Fruit fly (Drosophila melanogaster) whole organism, embryonic: ENCODE data around the gene CG33108.

Experiments used
- Antp ChIP-seq: fragments of 200-800 bp; sonication (Bioruptor generic); optimal IDR thresholded peaks from 3 replicates; lab custom pipeline; 2016; ENCODE audit warnings: missing biosample characterization, missing genetic modification characterization
- Awh ChIP-seq: fragments of 200-800 bp; sonication (Bioruptor generic); IDR thresholded peaks from 2 replicates; pipeline ENCODE4, ENCODE4 v1.3.6; 2022; ENCODE audit warnings: missing biosample characterization, missing genetic modification characterization
- C15 ChIP-seq: fragments of 200-800 bp; sonication (Bioruptor generic); IDR thresholded peaks from 3 replicates; pipeline ENCODE4 v1.3.6; 2022; ENCODE audit warnings: missing biosample characterization, missing genetic modification characterization
- CG10654 ChIP-seq: fragments of 200-800 bp; sonication (Bioruptor generic); optimal IDR thresholded peaks from 2 replicates; lab custom pipeline; 2016; ENCODE audit warnings: missing biosample characterization, missing genetic modification characterization
- CG12104 ChIP-seq: fragments of 200-800 bp; sonication (Bioruptor generic); optimal IDR thresholded peaks from 3 replicates; lab custom pipeline; 2016; ENCODE audit warnings: missing biosample characterization, missing genetic modification characterization
- CG12299 ChIP-seq: fragments of 200-800 bp; sonication (Bioruptor generic); optimal IDR thresholded peaks from 2 replicates; lab custom pipeline; 2018; ENCODE audit warnings: missing biosample characterization, mild to moderate bottlenecking, missing genetic modification characterization
- CG13424 ChIP-seq: fragments of 200-800 bp; sonication (Bioruptor generic); optimal IDR thresholded peaks from 2 replicates; lab custom pipeline; 2019; ENCODE audit warnings: missing biosample characterization, mild to moderate bottlenecking, missing genetic modification characterization, moderate library complexity
- CG13894 ChIP-seq: fragments of 200-800 bp; sonication (Bioruptor generic); optimal IDR thresholded peaks from 3 replicates; lab custom pipeline; 2018; ENCODE audit warnings: missing biosample characterization, mild to moderate bottlenecking, missing genetic modification characterization, moderate library complexity
- CG14860 ChIP-seq: fragments of 200-800 bp; sonication (Bioruptor generic); IDR thresholded peaks from 3 replicates; pipeline ENCODE4 v1.3.6; 2022; ENCODE audit warnings: missing biosample characterization, missing genetic modification characterization; ENCODE audit not compliant: partially characterized antibody
- CG16779 ChIP-seq: fragments of 200-800 bp; sonication (Bioruptor generic); IDR thresholded peaks from 2 replicates; pipeline ENCODE4 v1.3.6; 2022; ENCODE audit warnings: missing biosample characterization, missing genetic modification characterization
- CG16815 ChIP-seq: fragments of 200-800 bp; sonication (Bioruptor generic); optimal IDR thresholded peaks from 3 replicates; lab custom pipeline; 2017; ENCODE audit warnings: missing biosample characterization, mild to moderate bottlenecking, missing genetic modification characterization
- CG1792 ChIP-seq: fragments of 200-800 bp; sonication (Bioruptor generic); optimal IDR thresholded peaks from 2 replicates; lab custom pipeline; 2016; ENCODE audit warnings: missing biosample characterization, missing genetic modification characterization
- CG2199 ChIP-seq: fragments of 200-800 bp; sonication (Bioruptor generic); IDR thresholded peaks from 3 replicates; pipeline ENCODE4 v1.3.6; 2022; ENCODE audit warnings: missing biosample characterization, missing genetic modification characterization
- CG34224 ChIP-seq: fragments of 200-800 bp; sonication (Bioruptor generic); IDR thresholded peaks from 3 replicates; pipeline ENCODE4 v1.3.6; 2022; ENCODE audit warnings: missing biosample characterization, missing genetic modification characterization; ENCODE audit not compliant: partially characterized antibody
- CG4707 ChIP-seq: fragments of 200-800 bp; sonication (Bioruptor generic); optimal IDR thresholded peaks from 2 replicates; lab custom pipeline; 2018; ENCODE audit warnings: missing biosample characterization, mild to moderate bottlenecking, missing genetic modification characterization, moderate library complexity
- CG5245 ChIP-seq: fragments of 200-800 bp; sonication (Bioruptor generic); optimal IDR thresholded peaks from 3 replicates; lab custom pipeline; 2016; ENCODE audit warnings: missing biosample characterization, missing genetic modification characterization
- CG5953 ChIP-seq: fragments of 200-800 bp; sonication (Bioruptor generic); IDR thresholded peaks from 2 replicates; pipeline ENCODE4 v1.3.6; 2022; ENCODE audit warnings: missing biosample characterization, missing genetic modification characterization
- CG7745 ChIP-seq: fragments of 200-800 bp; sonication (Bioruptor generic); optimal IDR thresholded peaks from 2 replicates; lab custom pipeline; 2018; ENCODE audit warnings: missing biosample characterization, mild to moderate bottlenecking, missing genetic modification characterization, moderate library complexity
- CoRest ChIP-seq: fragments of 200-800 bp; sonication (Bioruptor generic); optimal IDR thresholded peaks from 3 replicates; lab custom pipeline; 2018; ENCODE audit warnings: missing biosample characterization, mild to moderate bottlenecking, missing genetic modification characterization, moderate library complexity
- Dbx ChIP-seq: fragments of 200-800 bp; sonication (Bioruptor generic); IDR thresholded peaks from 3 replicates; pipeline ENCODE4 v1.3.6; 2022; ENCODE audit warnings: missing biosample characterization, missing genetic modification characterization
- Drgx ChIP-seq: fragments of 200-800 bp; sonication (Bioruptor generic); IDR thresholded peaks from 2 replicates; pipeline ENCODE4 v1.3.6; 2022; ENCODE audit warnings: missing biosample characterization, missing genetic modification characterization
- ERR ChIP-seq: fragments of 200-800 bp; sonication (Bioruptor generic); optimal IDR thresholded peaks from 2 replicates; lab custom pipeline; 2016; ENCODE audit warnings: missing biosample characterization, missing genetic modification characterization
- Hr78 ChIP-seq, 2 experiments: fragments of 200-800 bp in 1 of 2; fragments of >200 bp in 1 of 2; sonication (Bioruptor generic) in 1 of 2; optimal IDR thresholded peaks; 2 replicates each; lab custom pipeline; 2017 to 2019; ENCODE audit warnings: missing biosample characterization in 2 of 2, missing genetic modification characterization in 2 of 2, mild to moderate bottlenecking in 1 of 2, moderate library complexity in 1 of 2
- NK7.1 ChIP-seq: fragments of 200-800 bp; sonication (Bioruptor generic); optimal IDR thresholded peaks from 3 replicates; lab custom pipeline; 2016; ENCODE audit warnings: missing biosample characterization, missing genetic modification characterization
- Optix ChIP-seq: fragments of 200-800 bp; sonication (Bioruptor generic); IDR thresholded peaks from 3 replicates; pipeline ENCODE4 v1.3.6; 2022; ENCODE audit warnings: missing biosample characterization, missing genetic modification characterization
- Poxn ChIP-seq: fragments of 200-800 bp; sonication (Bioruptor generic); IDR thresholded peaks from 2 replicates; pipeline ENCODE4 v1.3.6; 2022; ENCODE audit warnings: missing biosample characterization, missing genetic modification characterization
- Ravus ChIP-seq: fragments of 200-800 bp; sonication (Bioruptor generic); IDR thresholded peaks from 2 replicates; pipeline ENCODE4 v1.3.6; 2022; ENCODE audit warnings: missing biosample characterization, missing genetic modification characterization
- Spps ChIP-seq: fragments of 200-800 bp; sonication (Bioruptor generic); optimal IDR thresholded peaks from 2 replicates; lab custom pipeline; 2018; ENCODE audit warnings: missing biosample characterization, mild to moderate bottlenecking, missing genetic modification characterization
- ato ChIP-seq: fragments of 200-800 bp; sonication (Bioruptor generic); IDR thresholded peaks from 2 replicates; pipeline ENCODE4 v1.3.6; 2022; ENCODE audit warnings: missing biosample characterization, missing genetic modification characterization; ENCODE audit not compliant: partially characterized antibody
- cas ChIP-seq: fragments of 200-800 bp; sonication (Bioruptor generic); IDR thresholded peaks from 2 replicates; pipeline ENCODE4 v1.3.6; 2022; ENCODE audit warnings: missing biosample characterization, missing genetic modification characterization
- ci ChIP-seq: fragments of 200-800 bp; sonication (Bioruptor generic); IDR thresholded peaks from 3 replicates; pipeline ENCODE4 v1.3.6; 2022; ENCODE audit warnings: missing biosample characterization, missing genetic modification characterization
- corto ChIP-seq: fragments of 200-800 bp; sonication (Bioruptor generic); optimal IDR thresholded peaks from 2 replicates; lab custom pipeline; 2016; ENCODE audit warnings: missing biosample characterization, mild to moderate bottlenecking, missing genetic modification characterization, moderate library complexity
- dysf ChIP-seq: fragments of 200-800 bp; sonication (Bioruptor generic); IDR thresholded peaks from 3 replicates; pipeline ENCODE4 v1.3.6; 2022; ENCODE audit warnings: missing biosample characterization, missing genetic modification characterization
- en ChIP-seq: fragments of 200-800 bp; sonication (Bioruptor generic); optimal IDR thresholded peaks from 2 replicates; lab custom pipeline; 2016; ENCODE audit warnings: missing biosample characterization, missing genetic modification characterization
- ewg ChIP-seq: fragments of 200-800 bp; sonication (Bioruptor generic); optimal IDR thresholded peaks from 3 replicates; lab custom pipeline; 2017; ENCODE audit warnings: mild to moderate bottlenecking, missing biosample characterization, missing genetic modification reagents, missing genetic modification characterization
- ftz-f1 ChIP-seq: fragments of 200-800 bp; sonication (Bioruptor generic); optimal IDR thresholded peaks from 2 replicates; lab custom pipeline; 2016; ENCODE audit warnings: missing biosample characterization, missing genetic modification characterization
- her ChIP-seq: fragments of 200-800 bp; sonication (Bioruptor generic); optimal IDR thresholded peaks from 2 replicates; lab custom pipeline; 2016; ENCODE audit warnings: missing biosample characterization, missing genetic modification characterization
- hkb ChIP-seq, 2 experiments: fragments of 200-800 bp in 1 of 2; fragments of >200 bp in 1 of 2; sonication (Bioruptor generic) in 1 of 2; IDR thresholded peaks in 1 of 2; optimal IDR thresholded peaks in 1 of 2; 2 replicates each; pipeline versions ENCODE4 v1.3.6 to Lab custom; 2017 to 2022; ENCODE audit warnings: missing biosample characterization in 1 of 2, missing genetic modification characterization in 1 of 2
- ind ChIP-seq: fragments of 200-800 bp; sonication (Bioruptor generic); optimal IDR thresholded peaks from 3 replicates; lab custom pipeline; 2016; ENCODE audit warnings: missing biosample characterization, missing genetic modification characterization
- knrl ChIP-seq: fragments of 200-800 bp; sonication (Bioruptor generic); IDR thresholded peaks from 3 replicates; pipeline ENCODE4 v1.3.6; 2022; ENCODE audit warnings: missing biosample characterization, missing genetic modification characterization; ENCODE audit not compliant: partially characterized antibody
- lab ChIP-seq: fragments of 200-800 bp; sonication (Bioruptor generic); optimal IDR thresholded peaks from 3 replicates; lab custom pipeline; 2017; ENCODE audit warnings: missing biosample characterization, missing genetic modification characterization, mild to moderate bottlenecking, moderate library complexity, missing genetic modification reagents
- mirr ChIP-seq: fragments of 200-800 bp; sonication (Bioruptor generic); optimal IDR thresholded peaks from 3 replicates; lab custom pipeline; 2018; ENCODE audit warnings: missing biosample characterization, mild to moderate bottlenecking, missing genetic modification characterization
- peb ChIP-seq: fragments of 200-800 bp; sonication (Bioruptor generic); IDR thresholded peaks from 2 replicates; pipeline ENCODE4 v1.3.6; 2022; ENCODE audit warnings: missing biosample characterization, missing genetic modification characterization
- repo ChIP-seq: fragments of 200-800 bp; sonication (Bioruptor generic); optimal IDR thresholded peaks from 2 replicates; lab custom pipeline; 2016; ENCODE audit warnings: missing biosample characterization, missing genetic modification characterization
- row ChIP-seq: fragments of 200-800 bp; sonication (Bioruptor generic); IDR thresholded peaks from 3 replicates; pipeline ENCODE4 v1.3.6; 2022; ENCODE audit warnings: missing biosample characterization, missing genetic modification characterization
- stwl ChIP-seq: fragments of 200-800 bp; sonication (Bioruptor generic); optimal IDR thresholded peaks from 3 replicates; lab custom pipeline; 2018; ENCODE audit warnings: missing biosample characterization, mild to moderate bottlenecking, missing genetic modification characterization, moderate library complexity
- tna ChIP-seq: fragments of 200-800 bp; sonication (Bioruptor generic); IDR thresholded peaks from 2 replicates; pipeline ENCODE4 v1.3.6; 2022; ENCODE audit warnings: missing biosample characterization, missing genetic modification characterization; ENCODE audit not compliant: partially characterized antibody
- twi ChIP-seq: fragments of 200-800 bp; optimal IDR thresholded peaks from 2 replicates; lab custom pipeline; 2019; ENCODE audit warnings: missing biosample characterization, mild to moderate bottlenecking, missing genetic modification characterization, moderate library complexity
- vfl ChIP-seq: fragments of 200-800 bp; sonication (Bioruptor generic); optimal IDR thresholded peaks from 2 replicates; lab custom pipeline; 2016; ENCODE audit warnings: missing biosample characterization, missing genetic modification characterization
- wdn ChIP-seq: fragments of 200-800 bp; sonication (Bioruptor generic); IDR thresholded peaks from 2 replicates; pipeline ENCODE4 v1.3.6; 2022; ENCODE audit warnings: missing biosample characterization, missing genetic modification characterization

CG33108 gene

dm6 chr3R:24010637-24011214 lies 15.3 kb downstream of the CG33108 start (continued):
- no peak for TF ChIP-seq ewg
- peak; percentile 79 for TF ChIP-seq ci
- TF ChIP-seq Ravus: peak; percentile 36
- TF ChIP-seq ato (GFP tag; lab: Robert Waterston, UW): no peak
- peak; percentile 78 for TF ChIP-seq lab
- no peak for TF ChIP-seq knrl (GFP tag; lab: Robert Waterston, UW)
- TF ChIP-seq Optix: no peak
- peak; percentile 52; the same call in 1 of the 2 replicates for TF ChIP-seq wdn (GFP tag; lab: Robert Waterston, UW)
- TF ChIP-seq twi (tag; lab: Kevin White, UChicago): no peak
- peak; percentile 3 for TF ChIP-seq CG13894
- TF ChIP-seq C15: peak; percentile 64; the same call in 1 of the 3 replicates
- TF ChIP-seq en (GFP tag; lab: Kevin White, UChicago): no peak
- peak; percentile 74 for TF ChIP-seq Drgx (GFP tag; lab: Robert Waterston, UW)
- TF ChIP-seq Antp: peak; percentile 9
- TF ChIP-seq NK7.1: no peak
- no peak for TF ChIP-seq peb (GFP tag; lab: Robert Waterston, UW)
- TF ChIP-seq CoRest: peak; percentile 66
- TF ChIP-seq ftz-f1: no peak
- TF ChIP-seq CG12299 (tag; lab: Kevin White, UChicago): peak; percentile 18
- no peak for TF ChIP-seq CG4707
- no peak for TF ChIP-seq CG7745
- TF ChIP-seq CG5953 (GFP tag; lab: Robert Waterston, UW): no peak
- peak; percentile 72 for TF ChIP-seq CG13424 (tag; lab: Kevin White, UChicago)
- TF ChIP-seq CG5245 (GFP tag; lab: Kevin White, UChicago): peak; percentile 4
- TF ChIP-seq CG12104 (GFP tag; lab: Kevin White, UChicago): peak; percentile 47
- TF ChIP-seq mirr (GFP tag; lab: Kevin White, UChicago): peak; percentile 9
- no peak for TF ChIP-seq ERR (GFP tag; lab: Kevin White, UChicago)
- TF ChIP-seq repo (GFP tag; lab: Kevin White, UChicago): no peak
- no peak for TF ChIP-seq her (GFP tag; lab: Kevin White, UChicago)
- no peak for TF ChIP-seq Poxn (GFP tag; lab: Robert Waterston, UW)
- no peak for TF ChIP-seq cas (GFP tag; lab: Robert Waterston, UW)
- no peak for TF ChIP-seq CG2199 (GFP tag; lab: Robert Waterston, UW)
- TF ChIP-seq CG14860 (GFP tag; lab: Robert Waterston, UW): no peak
- peak; percentile 83 for TF ChIP-seq Dbx (GFP tag; lab: Robert Waterston, UW)
- TF ChIP-seq Spps: no peak
- no peak for TF ChIP-seq stwl (tag; lab: Kevin White, UChicago)
- peak; percentile 51; the same call in 1 of the 2 replicates for TF ChIP-seq Awh (GFP tag; lab: Robert Waterston, UW)
- TF ChIP-seq tna (GFP tag; lab: Robert Waterston, UW): no peak
- TF ChIP-seq CG34224 (GFP tag; lab: Robert Waterston, UW): no peak
- no peak for TF ChIP-seq hkb (optimal IDR thresholded peaks at IDR 0.05; lab: Kevin White, UChicago)
- TF ChIP-seq hkb (GFP tag; IDR thresholded peaks at IDR 0.05; lab: Robert Waterston, UW): peak; percentile 76
- peak; percentile 28 for TF ChIP-seq ind (GFP tag; lab: Kevin White, UChicago)
- no peak for TF ChIP-seq CG10654 (GFP tag; lab: Kevin White, UChicago)
- TF ChIP-seq vfl (GFP tag; lab: Kevin White, UChicago): no peak
- TF ChIP-seq dysf (GFP tag; lab: Robert Waterston, UW): peak; percentile 81
- TF ChIP-seq row (GFP tag; lab: Robert Waterston, UW): peak; percentile 85
- peak; percentile 7 for TF ChIP-seq CG16815
- TF ChIP-seq corto (GFP tag; lab: Kevin White, UChicago): no peak
- no peak for TF ChIP-seq CG1792 (GFP tag; lab: Kevin White, UChicago)
- peak in 1 of 2 experiments; percentile 43 for TF ChIP-seq Hr78 (GFP tag; optimal IDR thresholded peaks at IDR 0.05; lab: Kevin White, UChicago)
- no peak for TF ChIP-seq CG16779 (GFP tag; lab: Robert Waterston, UW)
